Fruit fly (Drosophila melanogaster) whole organism, prepupa: Measurements from ENCODE around the gene CG18787.

Experiments used
- Hr4 ChIP-seq: fragments of 200-800 bp; sonication (Bioruptor generic); optimal IDR thresholded peaks from 3 replicates; lab custom pipeline; 2016; ENCODE audit warnings: missing biosample characterization, missing genetic modification characterization
- Sox102F ChIP-seq: fragments of 200-800 bp; sonication (Bioruptor generic); optimal IDR thresholded peaks from 2 replicates; lab custom pipeline; 2016; ENCODE audit warnings: missing biosample characterization, mild to moderate bottlenecking, missing genetic modification characterization
- salr ChIP-seq, 2 experiments: fragments of 200-800 bp; sonication (Bioruptor generic); optimal IDR thresholded peaks; 3 replicates each; lab custom pipeline; 2016 to 2018; ENCODE audit warnings: missing biosample characterization in 2 of 2, missing genetic modification characterization in 2 of 2, mild to moderate bottlenecking in 1 of 2
- topi ChIP-seq: fragments of 200-800 bp; sonication (Bioruptor generic); optimal IDR thresholded peaks from 3 replicates; lab custom pipeline; 2016; ENCODE audit warnings: missing biosample characterization, missing genetic modification characterization

DNA sequence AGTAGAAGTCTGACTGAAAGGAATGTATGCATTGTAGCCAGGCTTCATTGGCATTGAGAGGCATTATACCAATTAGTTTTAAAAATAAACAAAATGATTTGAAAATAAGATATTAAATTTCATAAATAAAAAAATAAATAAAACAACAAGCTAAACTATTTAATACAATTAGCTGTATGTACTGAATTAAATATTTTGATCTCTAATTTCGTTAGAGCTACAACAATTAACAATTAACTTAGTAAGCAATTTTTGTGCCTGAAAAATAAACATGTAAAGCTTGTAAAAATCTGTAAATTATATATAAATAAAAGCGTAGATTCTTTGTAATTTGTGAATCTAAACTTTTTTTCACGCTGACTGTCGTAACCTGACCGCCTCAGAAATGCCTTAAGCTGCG, 8.7 kb upstream of the CG18787 start, which contains the start of gene Rh5:
- TF ChIP-seq topi (GFP tag; lab: Kevin White, UChicago) (no peak), Sox102F (GFP tag; lab: Kevin White, UChicago) (no peak), Hr4 (GFP tag; lab: Kevin White, UChicago) (no peak), salr (GFP tag; optimal IDR thresholded peaks at IDR 0.05; lab: Kevin White, UChicago) (no peak)
